Fruit fly (Drosophila melanogaster) S2 (cell line): Measurements from ENCODE around the gene Or33b.

Experiments
- CG8478 ChIP-seq: fragments of >200 bp; optimal IDR thresholded peaks from 2 replicates; lab custom pipeline; 2018
- CTCF ChIP-seq, 2 experiments: fragments of >200 bp; optimal IDR thresholded peaks; 2 replicates each; lab custom pipeline; 2018

- TF ChIP-seq CTCF (optimal IDR thresholded peaks at IDR 0.05; lab: Kevin White, UChicago) (no peak), CG8478 (lab: Kevin White, UChicago) (no peak)
These were observed 7.5 kb upstream of the Or33b start, which contains the start of gene Pde1c for dm6 chr2L:11928464-11928863.
